Worm (Caenorhabditis elegans) whole organism, mixed stage, embryonic: Measurements from ENCODE around the gene F36H12.3.
"Not testable (repeated sequence)": the region's sequence is repeated elsewhere in the genome, so short reads cannot be mapped to it uniquely, and the experiment has no call there.

Experiments used
- ceh-39 ChIP-seq: fragments of 150-350 bp; optimal IDR thresholded peaks from 2 replicates; lab custom pipeline; 2014; ENCODE audit warnings: missing biosample characterization, missing genetic modification characterization
- elt-3 ChIP-seq: fragments of 150-350 bp; optimal IDR thresholded peaks from 2 replicates; lab custom pipeline; 2014; ENCODE audit warnings: missing biosample characterization, missing genetic modification characterization
- mab-5 ChIP-seq: fragments of 150-350 bp; optimal IDR thresholded peaks from 2 replicates; lab custom pipeline; 2014; ENCODE audit warnings: missing biosample characterization, missing genetic modification characterization
- nhr-12 ChIP-seq: fragments of 150-350 bp; optimal IDR thresholded peaks from 2 replicates; lab custom pipeline; 2014; ENCODE audit warnings: missing biosample characterization, missing genetic modification characterization
- snpc-4 ChIP-seq: fragments of 150-350 bp; optimal IDR thresholded peaks from 2 replicates; lab custom pipeline; 2014; ENCODE audit warnings: missing biosample characterization, missing genetic modification characterization
- tbx-8 ChIP-seq: fragments of 200-800 bp; sonication (Bioruptor generic); optimal IDR thresholded peaks from 2 replicates; lab custom pipeline; 2018; ENCODE audit warnings: mild to moderate bottlenecking, missing genetic modification characterization, moderate library complexity, missing compliant biosample characterization
- unc-62 ChIP-seq: fragments of 150-350 bp; optimal IDR thresholded peaks from 2 replicates; lab custom pipeline; 2014; ENCODE audit warnings: missing biosample characterization, missing genetic modification reagents, missing genetic modification characterization
- ztf-11 ChIP-seq: fragments of 150-350 bp; optimal IDR thresholded peaks from 2 replicates; lab custom pipeline; 2014; ENCODE audit warnings: missing biosample characterization, missing genetic modification characterization

ce11 chrIV:5225277-5225822 lies 47.3 kb upstream of the F36H12.3 start, which contains the start of gene cylc-1:
- TF ChIP-seq elt-3; tbx-8 (GFP tag; lab: Kevin White, UChicago); mab-5 (tag; lab: Kevin White, UChicago); snpc-4 (tag; lab: Kevin White, UChicago); unc-62 (GFP tag; lab: Kevin White, UChicago); ztf-11; ceh-39 (tag; lab: Kevin White, UChicago); nhr-12 (tag; lab: Kevin White, UChicago): not testable (repeated sequence)
